Fruit fly (Drosophila melanogaster) whole organism, embryonic: Measurements from ENCODE around the gene CG7943.
A peak's percentile ranks its signal among the peaks of the same experiment; 100 is the strongest.

Experiments
- Asciz ChIP-seq: fragments of 200-800 bp; sonication (Bioruptor generic); optimal IDR thresholded peaks from 2 replicates; lab custom pipeline; 2017; ENCODE audit warnings: missing biosample characterization, mild to moderate bottlenecking, missing genetic modification characterization, missing genetic modification reagents
- Bgb ChIP-seq: fragments of 200-800 bp; sonication (Bioruptor generic); IDR thresholded peaks from 2 replicates; pipeline ENCODE4 v1.3.6; 2022; ENCODE audit warnings: missing biosample characterization, missing genetic modification characterization; ENCODE audit not compliant: partially characterized antibody
- CG11398 ChIP-seq: fragments of 200-800 bp; sonication (Bioruptor generic); optimal IDR thresholded peaks from 2 replicates; lab custom pipeline; 2016; ENCODE audit warnings: missing biosample characterization, missing genetic modification characterization
- CG11504 ChIP-seq: fragments of 200-800 bp; sonication (Bioruptor generic); optimal IDR thresholded peaks from 3 replicates; lab custom pipeline; 2019; ENCODE audit warnings: missing biosample characterization, mild to moderate bottlenecking, missing genetic modification characterization, moderate library complexity
- CG1529 ChIP-seq: fragments of 200-800 bp; sonication (Bioruptor generic); optimal IDR thresholded peaks from 3 replicates; lab custom pipeline; 2018; ENCODE audit warnings: missing biosample characterization, missing genetic modification characterization
- CG15601 ChIP-seq: fragments of 200-800 bp; sonication (Bioruptor generic); optimal IDR thresholded peaks from 3 replicates; lab custom pipeline; 2019; ENCODE audit warnings: missing biosample characterization, mild to moderate bottlenecking, missing genetic modification characterization, moderate library complexity
- CG18764 ChIP-seq: fragments of 200-800 bp; sonication (Bioruptor generic); optimal IDR thresholded peaks from 3 replicates; lab custom pipeline; 2016; ENCODE audit warnings: missing biosample characterization, missing genetic modification characterization
- CG3163 ChIP-seq: fragments of 200-800 bp; sonication (Bioruptor generic); optimal IDR thresholded peaks from 3 replicates; lab custom pipeline; 2016; ENCODE audit warnings: missing biosample characterization, missing genetic modification characterization
- CG3847 ChIP-seq: fragments of 200-800 bp; sonication (Bioruptor generic); IDR thresholded peaks from 2 replicates; pipeline ENCODE4 v1.3.6; 2022; ENCODE audit warnings: missing biosample characterization, missing genetic modification characterization
- CG4617 ChIP-seq: fragments of 200-800 bp; sonication (Bioruptor generic); optimal IDR thresholded peaks from 3 replicates; lab custom pipeline; 2016; ENCODE audit warnings: missing biosample characterization, missing genetic modification characterization, borderline replicate concordance
- CG6254 ChIP-seq: fragments of 200-800 bp; sonication (Bioruptor generic); optimal IDR thresholded peaks from 3 replicates; lab custom pipeline; 2017; ENCODE audit warnings: mild to moderate bottlenecking, missing biosample characterization, missing genetic modification reagents, missing genetic modification characterization
- CG6272 ChIP-seq: fragments of 200-800 bp; sonication (Bioruptor generic); IDR thresholded peaks from 2 replicates; pipeline ENCODE4 v1.3.6; 2022; ENCODE audit warnings: missing biosample characterization, missing genetic modification characterization
- CG7928 ChIP-seq: fragments of 200-800 bp; sonication (Bioruptor generic); optimal IDR thresholded peaks from 2 replicates; lab custom pipeline; 2017; ENCODE audit warnings: missing biosample characterization, mild to moderate bottlenecking, missing genetic modification characterization
- CG8388 ChIP-seq: fragments of 200-800 bp; sonication (Bioruptor generic); optimal IDR thresholded peaks from 2 replicates; lab custom pipeline; 2019; ENCODE audit warnings: missing biosample characterization, mild to moderate bottlenecking, missing genetic modification characterization, moderate library complexity
- CG8765 ChIP-seq: fragments of 200-800 bp; sonication (Bioruptor generic); IDR thresholded peaks from 2 replicates; pipeline ENCODE4 v1.3.6; 2022; ENCODE audit warnings: missing biosample characterization, missing genetic modification characterization
- Dp ChIP-seq: fragments of 200-800 bp; sonication (Bioruptor generic); optimal IDR thresholded peaks from 2 replicates; lab custom pipeline; 2018; ENCODE audit warnings: missing biosample characterization, mild to moderate bottlenecking, missing genetic modification characterization, moderate library complexity
- Dref ChIP-seq: fragments of 200-800 bp; sonication (Bioruptor generic); IDR thresholded peaks from 2 replicates; pipeline ENCODE4 v1.3.6; 2022; ENCODE audit warnings: missing biosample characterization, missing genetic modification characterization
- HLH3B ChIP-seq: fragments of 200-800 bp; sonication (Bioruptor generic); IDR thresholded peaks from 2 replicates; pipeline ENCODE4 v1.3.6; 2022; ENCODE audit warnings: missing biosample characterization, missing genetic modification characterization
- Hr78 ChIP-seq, 2 experiments: fragments of 200-800 bp in 1 of 2; fragments of >200 bp in 1 of 2; sonication (Bioruptor generic) in 1 of 2; optimal IDR thresholded peaks; 2 replicates each; lab custom pipeline; 2017 to 2019; ENCODE audit warnings: missing biosample characterization in 2 of 2, missing genetic modification characterization in 2 of 2, mild to moderate bottlenecking in 1 of 2, moderate library complexity in 1 of 2
- NK7.1 ChIP-seq: fragments of 200-800 bp; sonication (Bioruptor generic); optimal IDR thresholded peaks from 3 replicates; lab custom pipeline; 2016; ENCODE audit warnings: missing biosample characterization, missing genetic modification characterization
- Nf-YB ChIP-seq: fragments of 200-800 bp; sonication (Bioruptor generic); optimal IDR thresholded peaks from 3 replicates; lab custom pipeline; 2019; ENCODE audit warnings: missing biosample characterization, mild to moderate bottlenecking, missing genetic modification characterization, moderate library complexity
- Nf-YC ChIP-seq: fragments of 200-800 bp; optimal IDR thresholded peaks from 3 replicates; lab custom pipeline; 2019; ENCODE audit warnings: missing biosample characterization, mild to moderate bottlenecking, missing genetic modification characterization, moderate library complexity
- Pdp1 ChIP-seq, 2 experiments: fragments of 200-800 bp; sonication (Bioruptor generic); optimal IDR thresholded peaks; 3 replicates each; lab custom pipeline; 2016; ENCODE audit warnings: missing biosample characterization in 2 of 2, missing genetic modification characterization in 2 of 2, mild to moderate bottlenecking in 1 of 2, moderate library complexity in 1 of 2
- Sin3A ChIP-seq: fragments of >200 bp; optimal IDR thresholded peaks from 2 replicates; lab custom pipeline; 2018
- bab2 ChIP-seq: fragments of 200-800 bp; sonication (Bioruptor generic); optimal IDR thresholded peaks from 2 replicates; lab custom pipeline; 2016; ENCODE audit warnings: missing biosample characterization, missing genetic modification characterization
- chinmo ChIP-seq: fragments of 200-800 bp; sonication (Bioruptor generic); IDR thresholded peaks from 4 replicates; pipeline ENCODE4 v1.3.6; 2022; ENCODE audit warnings: missing biosample characterization, missing genetic modification characterization; ENCODE audit not compliant: partially characterized antibody
- dimm ChIP-seq: fragments of 200-800 bp; sonication (Bioruptor generic); IDR thresholded peaks from 2 replicates; pipeline ENCODE4 v1.3.6; 2022; ENCODE audit warnings: missing biosample characterization, missing genetic modification characterization
- gcm ChIP-seq: fragments of 200-800 bp; sonication (Bioruptor generic); optimal IDR thresholded peaks from 2 replicates; lab custom pipeline; 2019; ENCODE audit warnings: missing biosample characterization, mild to moderate bottlenecking, missing genetic modification characterization, moderate library complexity
- gcm2 ChIP-seq: fragments of 200-800 bp; sonication (Bioruptor generic); optimal IDR thresholded peaks from 2 replicates; lab custom pipeline; 2016; ENCODE audit warnings: missing biosample characterization, missing genetic modification characterization
- h ChIP-seq: fragments of >200 bp; optimal IDR thresholded peaks from 2 replicates; lab custom pipeline; 2017
- hb ChIP-seq: fragments of 200-800 bp; sonication (Bioruptor generic); IDR thresholded peaks from 3 replicates; pipeline ENCODE4 v1.3.6; 2022; ENCODE audit warnings: missing biosample characterization, missing genetic modification characterization; ENCODE audit not compliant: partially characterized antibody
- hbn ChIP-seq: fragments of 200-800 bp; sonication (Bioruptor generic); IDR thresholded peaks from 2 replicates; pipeline ENCODE4 v1.3.6; 2022; ENCODE audit warnings: missing biosample characterization, missing genetic modification characterization; ENCODE audit not compliant: partially characterized antibody
- jing ChIP-seq: fragments of 200-800 bp; sonication (Bioruptor generic); optimal IDR thresholded peaks from 2 replicates; lab custom pipeline; 2018; ENCODE audit warnings: missing biosample characterization, mild to moderate bottlenecking, missing genetic modification characterization
- lbe ChIP-seq: fragments of 200-800 bp; sonication (Bioruptor generic); optimal IDR thresholded peaks from 2 replicates; lab custom pipeline; 2016; ENCODE audit warnings: missing biosample characterization, mild to moderate bottlenecking, missing genetic modification characterization
- nerfin-2 ChIP-seq: fragments of 200-800 bp; sonication (Bioruptor generic); IDR thresholded peaks from 2 replicates; pipeline ENCODE4 v1.3.6; 2022; ENCODE audit warnings: missing biosample characterization, missing genetic modification characterization; ENCODE audit not compliant: partially characterized antibody
- org-1 ChIP-seq: fragments of 200-800 bp; sonication (Bioruptor generic); optimal IDR thresholded peaks from 2 replicates; lab custom pipeline; 2017; ENCODE audit warnings: missing biosample characterization, missing genetic modification characterization
- peb ChIP-seq: fragments of 200-800 bp; sonication (Bioruptor generic); IDR thresholded peaks from 2 replicates; pipeline ENCODE4 v1.3.6; 2022; ENCODE audit warnings: missing biosample characterization, missing genetic modification characterization
- prd ChIP-seq, 3 experiments: fragments of >200 bp in 2 of 3; fragments of 200-800 bp in 1 of 3; sonication (Bioruptor generic) in 1 of 3; optimal IDR thresholded peaks in 2 of 3; IDR thresholded peaks in 1 of 3; 2 replicates in 2 of 3; 3 replicates in 1 of 3; pipeline versions ENCODE4 v1.3.6 to Lab custom; 2017 to 2022; ENCODE audit warnings: missing biosample characterization in 1 of 3, missing genetic modification characterization in 1 of 3
- pros ChIP-seq: fragments of 200-800 bp; sonication (Bioruptor generic); optimal IDR thresholded peaks from 3 replicates; lab custom pipeline; 2019; ENCODE audit warnings: missing biosample characterization, mild to moderate bottlenecking, missing genetic modification characterization, moderate library complexity
- sd ChIP-seq: fragments of 200-800 bp; sonication (Bioruptor generic); optimal IDR thresholded peaks from 3 replicates; lab custom pipeline; 2018; ENCODE audit warnings: missing biosample characterization, mild to moderate bottlenecking, missing genetic modification characterization, moderate library complexity
- seq ChIP-seq: fragments of 200-800 bp; sonication (Bioruptor generic); IDR thresholded peaks from 2 replicates; pipeline ENCODE4 v1.3.6; 2022; ENCODE audit warnings: missing biosample characterization, missing genetic modification characterization
- sima ChIP-seq: fragments of 200-800 bp; sonication (Bioruptor generic); optimal IDR thresholded peaks from 2 replicates; lab custom pipeline; 2016; ENCODE audit warnings: missing biosample characterization, missing genetic modification characterization
- sqz ChIP-seq: fragments of 200-800 bp; sonication (Bioruptor generic); optimal IDR thresholded peaks from 3 replicates; lab custom pipeline; 2018; ENCODE audit warnings: missing biosample characterization, mild to moderate bottlenecking, missing genetic modification characterization
- stwl ChIP-seq: fragments of 200-800 bp; sonication (Bioruptor generic); optimal IDR thresholded peaks from 3 replicates; lab custom pipeline; 2018; ENCODE audit warnings: missing biosample characterization, mild to moderate bottlenecking, missing genetic modification characterization, moderate library complexity
- tin ChIP-seq: fragments of 200-800 bp; sonication (Bioruptor generic); optimal IDR thresholded peaks from 3 replicates; lab custom pipeline; 2016; ENCODE audit warnings: missing biosample characterization, missing genetic modification characterization
- vvl ChIP-seq: fragments of 200-800 bp; sonication (Bioruptor generic); IDR thresholded peaks from 2 replicates; pipeline ENCODE4 v1.3.6; 2022; ENCODE audit warnings: missing biosample characterization, missing genetic modification characterization

Gene CG7943

dm6 chr3R:30023445-30023844 lies 22.8 kb upstream of the CG7943 start:
- TF ChIP-seq CG15601 (peak; percentile 97), vvl (GFP tag; lab: Robert Waterston, UW) (0 out of 2 replicates have a peak, but pooled peaks have one; percentile 8), jing (no peak), CG11398 (no peak), hb (GFP tag; lab: Robert Waterston, UW) (no peak)
- TF ChIP-seq, all 482 proteins: peak for 2

- TF ChIP-seq seq (peak; percentile 59; the same call in 1 of the 2 replicates), Nf-YC (tag; lab: Kevin White, UChicago) (peak; percentile 96), Bgb (GFP tag; lab: Robert Waterston, UW) (0 out of 2 replicates have a peak, but pooled peaks have one; percentile 25), sima (GFP tag; lab: Kevin White, UChicago) (no peak), CG7928 (GFP tag; lab: Kevin White, UChicago) (no peak), sqz (GFP tag; lab: Kevin White, UChicago) (no peak), dimm (no peak), pros (peak; percentile 77), Nf-YB (GFP tag; lab: Kevin White, UChicago) (peak; percentile 96)
- TF ChIP-seq, all 482 proteins: peak for 5
Measured at dm6 chr3R:30030061-30030460, 16.2 kb upstream of the CG7943 start.

- TF ChIP-seq CG18764 (GFP tag; lab: Kevin White, UChicago) (no peak), gcm (peak; percentile 92), CG6272 (GFP tag; lab: Robert Waterston, UW) (no peak)
Measured at dm6 chr3R:30032281-30032680, 14.0 kb upstream of the CG7943 start.

- TF ChIP-seq lbe (GFP tag; lab: Kevin White, UChicago) = no peak
- TF ChIP-seq CG4617 (GFP tag; lab: Kevin White, UChicago) = peak; percentile 84
- TF ChIP-seq Asciz (GFP tag; lab: Kevin White, UChicago) = no peak
- no peak for TF ChIP-seq gcm2
- TF ChIP-seq CG6254 = no peak
- TF ChIP-seq h (lab: Kevin White, UChicago) = no peak
- TF ChIP-seq Sin3A = peak; percentile 56
- no peak for TF ChIP-seq Pdp1 (GFP tag; optimal IDR thresholded peaks at IDR 0.05; lab: Kevin White, UChicago)
- 0 out of 2 replicates have a peak, but pooled peaks have one; percentile 20 for TF ChIP-seq CG3847 (GFP tag; lab: Robert Waterston, UW)
- TF ChIP-seq org-1 = no peak
- TF ChIP-seq tin (GFP tag; lab: Kevin White, UChicago) = no peak
- TF ChIP-seq chinmo (GFP tag; lab: Robert Waterston, UW) = peak; percentile 44; the same call in 1 of the 4 replicates
- no peak for TF ChIP-seq NK7.1
- peak; percentile 55; the same call in 1 of the 2 replicates for TF ChIP-seq hbn (GFP tag; lab: Robert Waterston, UW)
- TF ChIP-seq Hr78 (GFP tag; optimal IDR thresholded peaks at IDR 0.05; lab: Kevin White, UChicago) = no peak
- no peak for TF ChIP-seq CG18764 (GFP tag; lab: Kevin White, UChicago)
- no peak for TF ChIP-seq bab2 (GFP tag; lab: Kevin White, UChicago)
- TF ChIP-seq CG11504 (tag; lab: Kevin White, UChicago) = no peak
- peak; percentile 80 for TF ChIP-seq Dp (GFP tag; lab: Kevin White, UChicago)
- peak; percentile 80 for TF ChIP-seq Dref (GFP tag; lab: Robert Waterston, UW)
- TF ChIP-seq CG1529 (GFP tag; lab: Kevin White, UChicago) = no peak
- TF ChIP-seq prd (optimal IDR thresholded peaks at IDR 0.05; lab: Kevin White, UChicago) = no peak
- TF ChIP-seq prd (GFP tag; IDR thresholded peaks at IDR 0.05; lab: Robert Waterston, UW) = no peak
- no peak for TF ChIP-seq CG8388 (GFP tag; lab: Kevin White, UChicago)
- no peak for TF ChIP-seq sd
- TF ChIP-seq nerfin-2 (GFP tag; lab: Robert Waterston, UW) = peak; percentile 48; the same call in 1 of the 2 replicates
- TF ChIP-seq stwl = peak; percentile 65
- no peak for TF ChIP-seq CG8765 (GFP tag; lab: Robert Waterston, UW)
- no peak for TF ChIP-seq CG3163
- TF ChIP-seq HLH3B (GFP tag; lab: Robert Waterston, UW) = no peak
- TF ChIP-seq peb = no peak
Measured at dm6 chr3R:30036609-30037008, 9.7 kb upstream of the CG7943 start, which contains the start of gene ZIPIC. Gene ZIPIC (minus strand): TSS chr3R:30036870.
